Worm (Caenorhabditis elegans) whole organism, L4 larva: Measurements from ENCODE around the gene T05C7.8.

ENCODE experiments used
- aha-1 ChIP-seq: fragments of 150-350 bp; peaks from one replicate; lab custom pipeline; 2014; ENCODE audit warnings: missing biosample characterization, missing genetic modification characterization
- arid-1 ChIP-seq: fragments of 200-800 bp; sonication (Bioruptor generic); conservative IDR thresholded peaks from 2 replicates; pipeline ENCODE4 v1.3.6; 2022; ENCODE audit warnings: missing genetic modification reagents, missing genetic modification characterization, missing compliant biosample characterization
- attf-4 ChIP-seq: sonication (generic microtip); optimal IDR thresholded peaks from 3 replicates; lab custom pipeline; 2017; ENCODE audit warnings: missing biosample characterization, missing genetic modification characterization
- ceh-32 ChIP-seq: sonication (generic microtip); optimal IDR thresholded peaks from 2 replicates; lab custom pipeline; 2016; ENCODE audit warnings: mild to moderate bottlenecking, missing genetic modification characterization, missing compliant biosample characterization; ENCODE audit not compliant: poor library complexity
- ceh-62 ChIP-seq: sonication (generic microtip); optimal IDR thresholded peaks from 2 replicates; lab custom pipeline; 2017; ENCODE audit warnings: missing biosample characterization, missing genetic modification characterization
- cey-2 ChIP-seq: sonication (generic microtip); optimal IDR thresholded peaks from 3 replicates; lab custom pipeline; 2017; ENCODE audit warnings: missing genetic modification characterization, mild to moderate bottlenecking, missing compliant biosample characterization, antibody characterized with exemption, borderline replicate concordance; ENCODE audit not compliant: insufficient read depth
- ctbp-1 ChIP-seq: fragments of 200-800 bp; sonication (Bioruptor generic); IDR thresholded peaks from 2 replicates; pipeline ENCODE4 v1.3.6; 2022; ENCODE audit warnings: missing genetic modification reagents, missing genetic modification characterization, missing compliant biosample characterization
- daf-12 ChIP-seq: fragments of 150-350 bp; optimal IDR thresholded peaks from 2 replicates; lab custom pipeline; 2014; ENCODE audit warnings: missing biosample characterization, missing genetic modification reagents, missing genetic modification characterization
- egl-27 ChIP-seq: sonication (generic microtip); optimal IDR thresholded peaks from 3 replicates; lab custom pipeline; 2017; ENCODE audit warnings: missing biosample characterization, missing genetic modification reagents, missing genetic modification characterization
- gei-8 ChIP-seq: fragments of 200-800 bp; sonication (Bioruptor generic); optimal IDR thresholded peaks from 2 replicates; lab custom pipeline; 2018; ENCODE audit warnings: mild to moderate bottlenecking, missing genetic modification characterization, missing compliant biosample characterization
- hif-1 ChIP-seq, 2 experiments: sonication (generic microtip); optimal IDR thresholded peaks; 2 replicates each; lab custom pipeline; 2016 to 2017; ENCODE audit warnings: missing compliant biosample characterization in 2 of 2, missing genetic modification characterization in 2 of 2, missing genetic modification reagents in 2 of 2, missing genotype in 2 of 2, mild to moderate bottlenecking in 1 of 2
- hlh-11 ChIP-seq: fragments of 200-800 bp; sonication (Bioruptor generic); optimal IDR thresholded peaks from 2 replicates; lab custom pipeline; 2018; ENCODE audit warnings: mild to moderate bottlenecking, missing genetic modification characterization, missing compliant biosample characterization
- hlh-30 ChIP-seq: sonication (generic microtip); optimal IDR thresholded peaks from 2 replicates; lab custom pipeline; 2017; ENCODE audit warnings: antibody characterized with exemption, mild to moderate bottlenecking, missing genetic modification characterization, missing compliant biosample characterization; ENCODE audit not compliant: insufficient read depth
- hmg-1.1 ChIP-seq: fragments of 200-800 bp; sonication (Bioruptor generic); IDR thresholded peaks from 2 replicates; pipeline ENCODE4 v1.3.6; 2022; ENCODE audit warnings: missing genetic modification reagents, missing genetic modification characterization, missing compliant biosample characterization
- jun-1 ChIP-seq: fragments of 150-350 bp; optimal IDR thresholded peaks from 2 replicates; lab custom pipeline; 2014; ENCODE audit warnings: missing biosample characterization, missing genetic modification reagents, missing genetic modification characterization
- lim-7 ChIP-seq: fragments of 200-800 bp; sonication (Bioruptor generic); IDR thresholded peaks from 2 replicates; pipeline ENCODE4 v1.3.6; 2022; ENCODE audit warnings: missing genetic modification characterization, missing compliant biosample characterization
- lin-1 ChIP-seq: fragments of 200-800 bp; sonication (Bioruptor generic); IDR thresholded peaks from 2 replicates; pipeline ENCODE4 v1.3.6; 2022; ENCODE audit warnings: missing genetic modification reagents, missing genetic modification characterization, missing compliant biosample characterization
- lin-15B ChIP-seq: fragments of 150-350 bp; sonication (generic microtip); optimal IDR thresholded peaks from 3 replicates; lab custom pipeline; 2014; ENCODE audit warnings: missing biosample characterization, missing genetic modification characterization
- lir-3 ChIP-seq: sonication (generic microtip); optimal IDR thresholded peaks from 2 replicates; lab custom pipeline; 2016; ENCODE audit warnings: mild to moderate bottlenecking, missing genetic modification characterization, missing compliant biosample characterization
- mdl-1 ChIP-seq, 2 experiments: fragments of 150-350 bp in 1 of 2; sonication (generic microtip) in 1 of 2; optimal IDR thresholded peaks; 2 replicates each; lab custom pipeline; 2014 to 2017; ENCODE audit warnings: missing biosample characterization in 2 of 2, missing genetic modification characterization in 2 of 2
- mdt-29 ChIP-seq: fragments of 200-800 bp; sonication (Bioruptor generic); IDR thresholded peaks from 2 replicates; pipeline ENCODE4 v1.3.6; 2022; ENCODE audit warnings: missing genetic modification reagents, missing genetic modification characterization, missing compliant biosample characterization
- nhr-111 ChIP-seq: fragments of 200-800 bp; sonication (Bioruptor generic); optimal IDR thresholded peaks from 2 replicates; lab custom pipeline; 2018; ENCODE audit warnings: mild to moderate bottlenecking, missing genetic modification characterization, missing compliant biosample characterization
- nhr-42 ChIP-seq: fragments of 200-800 bp; sonication (Bioruptor generic); IDR thresholded peaks from 2 replicates; pipeline ENCODE4 v1.3.6; 2022; ENCODE audit warnings: missing genetic modification characterization, missing compliant biosample characterization
- pha-4 ChIP-seq, 2 experiments: fragments of 150-350 bp in 1 of 2; fragments of 200-800 bp in 1 of 2; sonication (Bioruptor generic) in 1 of 2; IDR thresholded peaks in 1 of 2; optimal IDR thresholded peaks in 1 of 2; 2 replicates each; pipeline versions ENCODE4 v1.3.6 to Lab custom; 2014 to 2022; ENCODE audit warnings: missing genetic modification characterization in 2 of 2, missing genetic modification reagents in 2 of 2, missing biosample characterization in 1 of 2, missing compliant biosample characterization in 1 of 2
- php-3 ChIP-seq: fragments of 200-800 bp; sonication (Bioruptor generic); IDR thresholded peaks from 2 replicates; pipeline ENCODE4 v1.3.6; 2022; ENCODE audit warnings: missing genetic modification reagents, missing genetic modification characterization, missing compliant biosample characterization
- sdz-12 ChIP-seq: fragments of 200-800 bp; sonication (Bioruptor generic); optimal IDR thresholded peaks from 2 replicates; lab custom pipeline; 2018; ENCODE audit warnings: mild to moderate bottlenecking, missing genetic modification characterization, missing compliant biosample characterization
- tra-1 ChIP-seq: fragments of 200-800 bp; sonication (Bioruptor generic); IDR thresholded peaks from 2 replicates; pipeline ENCODE4 v1.3.6; 2022; ENCODE audit warnings: missing genetic modification reagents, missing genetic modification characterization, missing compliant biosample characterization
- unc-62 ChIP-seq, 3 experiments: fragments of 150-350 bp in 1 of 3; sonication (generic microtip); optimal IDR thresholded peaks in 2 of 3; peaks in 1 of 3; 1 replicate in 1 of 3; 2 replicates in 2 of 3; lab custom pipeline; 2014 to 2017; ENCODE audit warnings: missing biosample characterization in 3 of 3, missing genetic modification characterization in 3 of 3, missing genetic modification reagents in 3 of 3, missing genotype in 1 of 3
- zip-2 ChIP-seq: fragments of 150-350 bp; optimal IDR thresholded peaks from 2 replicates; lab custom pipeline; 2014; ENCODE audit warnings: missing biosample characterization, missing genetic modification characterization

The T05C7.8 gene

DNA sequence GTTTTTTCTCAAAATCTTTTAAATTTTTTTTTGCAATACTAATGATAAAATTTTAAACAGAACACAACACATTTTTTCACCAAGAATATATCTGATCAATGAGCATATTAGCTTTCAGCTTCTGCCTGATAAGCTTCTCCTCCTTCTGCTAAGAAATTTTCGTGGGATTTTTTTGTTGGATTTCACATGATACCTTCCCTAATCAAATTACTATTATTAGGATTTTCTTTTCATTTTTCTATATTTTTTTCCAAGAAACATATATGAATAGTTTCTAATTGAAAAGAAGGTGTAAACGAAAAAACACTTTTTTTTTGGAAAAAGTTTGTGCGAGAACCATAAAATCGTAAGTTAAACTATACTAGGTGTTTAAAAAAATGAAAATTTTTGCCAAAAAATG is 3.0 kb upstream of the T05C7.8 start:
- TF ChIP-seq egl-27 (tag; lab: Kevin White, UChicago) (no peak), ceh-32 (tag; lab: Kevin White, UChicago) (no peak), lim-7 (GFP tag; lab: Robert Waterston, UW) (no peak), php-3 (no peak), hif-1 (tag; optimal IDR thresholded peaks at IDR 0.05; lab: Kevin White, UChicago) (no peak), daf-12 (tag; lab: Kevin White, UChicago) (no peak), gei-8 (no peak), pha-4 (GFP tag; IDR thresholded peaks at IDR 0.05; lab: Robert Waterston, UW) (no peak), pha-4 (tag; optimal IDR thresholded peaks at IDR 0.05; lab: Kevin White, UChicago) (no peak), tra-1 (GFP tag; lab: Robert Waterston, UW) (no peak), hlh-11 (tag; lab: Kevin White, UChicago) (no peak), sdz-12 (no peak), nhr-111 (GFP tag; lab: Kevin White, UChicago) (no peak), lir-3 (no peak), attf-4 (tag; lab: Kevin White, UChicago) (no peak), arid-1 (GFP tag; lab: Robert Waterston, UW) (no peak), ceh-62 (tag; lab: Kevin White, UChicago) (no peak), lin-15B (no peak), cey-2 (no peak), mdt-29 (GFP tag; lab: Robert Waterston, UW) (no peak), ctbp-1 (GFP tag; lab: Robert Waterston, UW) (no peak)
- TF ChIP-seq, all 104 proteins: peak for 0

DNA sequence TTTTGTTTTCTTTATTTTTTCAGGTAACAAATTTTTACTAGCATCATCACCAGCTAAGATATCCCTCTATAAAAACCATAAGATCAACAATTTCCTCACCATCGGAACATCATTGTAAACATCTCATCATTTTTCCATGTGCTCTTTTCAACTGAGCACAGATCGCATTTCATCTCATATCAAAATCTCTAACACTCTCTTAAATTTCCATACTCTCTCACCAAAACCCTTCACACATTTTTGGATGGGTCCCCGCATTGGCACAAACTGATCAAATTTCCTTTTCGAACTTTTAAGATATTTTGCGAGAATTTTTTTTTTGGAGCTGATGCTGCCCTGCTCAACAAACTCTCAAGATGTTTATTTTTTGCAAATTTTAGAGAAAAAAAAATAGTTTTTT is 1.3 kb downstream of the T05C7.8 start:
- no peak for TF ChIP-seq nhr-42 (GFP tag; lab: Robert Waterston, UW)
- peak in 1 of 2 experiments; percentile 70 for TF ChIP-seq unc-62 (GFP tag; optimal IDR thresholded peaks at IDR 0.05 in 1 of 2; lab: Kevin White, UChicago)
- no peak for TF ChIP-seq unc-62 (tag; optimal IDR thresholded peaks at IDR 0.05; lab: Kevin White, UChicago)

DNA sequence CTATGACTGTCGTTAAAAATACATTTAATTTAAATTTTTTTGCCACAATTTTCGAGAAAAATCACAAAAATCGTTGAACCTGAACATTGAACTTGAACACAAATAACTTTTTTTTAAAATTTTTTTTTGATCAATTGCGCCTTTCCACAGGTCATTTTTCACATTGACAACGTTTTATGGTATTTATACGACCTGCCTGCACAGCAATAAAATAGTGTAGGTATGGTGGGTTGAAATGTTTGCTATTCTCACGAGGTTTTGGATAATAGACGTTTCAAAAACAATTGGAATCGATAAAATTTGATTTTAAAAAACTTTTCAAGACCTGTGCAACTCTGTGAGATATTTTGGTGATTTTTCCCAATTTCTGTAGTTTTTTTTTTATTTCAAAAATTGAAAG is 2.0 kb downstream of the T05C7.8 start:
- TF ChIP-seq unc-62 (GFP tag; optimal IDR thresholded peaks at IDR 0.05 in 1 of 2; lab: Kevin White, UChicago) (peak in 1 of 2 experiments; percentile 74), unc-62 (tag; optimal IDR thresholded peaks at IDR 0.05; lab: Kevin White, UChicago) (no peak), php-3 (peak; percentile 65; the same call in 1 of the 2 replicates), mdl-1 (tag; optimal IDR thresholded peaks at IDR 0.05; lab: Kevin White, UChicago) (no peak), lin-1 (GFP tag; lab: Robert Waterston, UW) (no peak)
- TF ChIP-seq, all 104 proteins: peak for 2

DNA sequence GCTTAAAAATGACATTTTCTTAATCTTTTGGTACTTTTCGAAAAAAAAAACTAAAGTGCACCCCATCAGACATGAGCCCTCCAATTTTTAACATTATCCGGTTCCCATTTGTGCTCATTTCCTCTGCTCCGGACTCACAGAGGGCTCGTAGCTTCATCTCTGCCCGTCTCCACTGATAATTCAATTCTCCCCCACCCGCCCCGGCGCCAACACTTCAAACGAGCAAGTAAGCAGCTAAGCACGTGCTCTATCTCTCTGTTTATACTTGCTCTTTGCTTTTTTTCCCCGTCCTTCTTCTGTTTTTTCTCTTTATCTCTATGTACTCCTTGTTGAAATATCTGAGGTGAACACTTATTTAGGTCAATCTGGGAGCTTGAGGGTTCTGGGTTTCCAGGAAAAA is 3.0 kb downstream of the T05C7.8 start, which contains the start of gene T05C7.9:
T05C7.9 (plus strand) TSS at position 72 of the 400 bp plus-strand sequence.
- TF ChIP-seq mdl-1 (tag; optimal IDR thresholded peaks at IDR 0.05; lab: Kevin White, UChicago): peak in 1 of 2 experiments; percentile 19
- 0 out of 2 replicates have a peak, but pooled peaks have one; percentile 27 for TF ChIP-seq hmg-1.1 (GFP tag; lab: Robert Waterston, UW)
- TF ChIP-seq nhr-111 (GFP tag; lab: Kevin White, UChicago): no peak
- peak; percentile 58 for TF ChIP-seq hlh-30 (tag; lab: Kevin White, UChicago)
- peak; percentile 49 for TF ChIP-seq aha-1 (tag; lab: Kevin White, UChicago)
- TF ChIP-seq jun-1 (tag; lab: Kevin White, UChicago): no peak
- TF ChIP-seq ctbp-1 (GFP tag; lab: Robert Waterston, UW): peak; percentile 45; the same call in 1 of the 2 replicates

DNA sequence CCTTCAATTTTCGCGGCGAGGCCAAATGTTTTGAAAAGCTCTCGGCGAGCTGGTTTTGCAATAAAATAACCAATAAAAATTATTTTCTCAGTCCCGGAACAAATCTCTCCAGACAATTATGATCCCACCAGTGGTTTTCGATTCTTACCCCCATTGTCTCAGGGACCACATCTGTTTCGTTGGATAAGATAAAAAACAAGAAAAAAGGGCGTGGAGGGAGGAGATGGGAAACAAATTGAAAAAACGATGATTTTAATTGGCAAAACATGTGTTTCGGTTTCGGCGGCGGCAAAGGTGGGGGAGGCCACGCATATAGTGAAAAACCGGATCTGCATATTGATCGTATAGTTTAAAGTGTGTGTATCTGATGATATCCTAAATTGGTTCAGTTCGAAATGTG is 4.8 kb downstream of the T05C7.8 start:
- TF ChIP-seq zip-2 (tag; lab: Kevin White, UChicago) (no peak), aha-1 (tag; lab: Kevin White, UChicago) (peak; percentile 9)
- TF ChIP-seq, all 104 proteins: peak for 1
